Worm (Caenorhabditis elegans) whole organism, early embryonic: ENCODE data around the gene H03E18.2.
"Not testable (repeated sequence)": the region's sequence is repeated elsewhere in the genome, so short reads cannot be mapped to it uniquely, and the experiment has no call there.

Experiments used
- B0310.2 ChIP-seq: sonication (generic microtip); optimal IDR thresholded peaks from 2 replicates; lab custom pipeline; 2016; ENCODE audit warnings: mild to moderate bottlenecking, missing genetic modification characterization, missing compliant biosample characterization
- F13C5.2 ChIP-seq: sonication (generic microtip); optimal IDR thresholded peaks from 2 replicates; lab custom pipeline; 2017; ENCODE audit warnings: mild to moderate bottlenecking, missing genetic modification characterization, inconsistent platforms, missing compliant biosample characterization
- aly-1 ChIP-seq: sonication (generic microtip); optimal IDR thresholded peaks from 2 replicates; lab custom pipeline; 2016; ENCODE audit warnings: missing genetic modification characterization, missing compliant biosample characterization
- ama-1 ChIP-seq: fragments of 150-350 bp; optimal IDR thresholded peaks from 2 replicates; lab custom pipeline; 2014
- ceh-36 ChIP-seq: sonication (generic microtip); optimal IDR thresholded peaks from 2 replicates; lab custom pipeline; 2016; ENCODE audit warnings: missing genetic modification characterization, inconsistent platforms, missing compliant biosample characterization
- ets-7 ChIP-seq: sonication (generic microtip); optimal IDR thresholded peaks from 2 replicates; lab custom pipeline; 2016; ENCODE audit warnings: missing genotype, missing genetic modification characterization, missing compliant biosample characterization
- flt-1 ChIP-seq: fragments of 200-800 bp; sonication (Bioruptor generic); IDR thresholded peaks from 2 replicates; pipeline ENCODE4 v1.3.6; 2022; ENCODE audit warnings: missing genetic modification characterization, missing compliant biosample characterization
- hmbx-1 ChIP-seq: sonication (generic microtip); optimal IDR thresholded peaks from 2 replicates; lab custom pipeline; 2016; ENCODE audit warnings: mild to moderate bottlenecking, missing genetic modification characterization, missing compliant biosample characterization
- hmg-4 ChIP-seq: fragments of 200-800 bp; sonication (Bioruptor generic); optimal IDR thresholded peaks from 2 replicates; lab custom pipeline; 2018; ENCODE audit warnings: mild to moderate bottlenecking, missing genetic modification characterization, missing compliant biosample characterization
- hnd-1 ChIP-seq: sonication (generic microtip); optimal IDR thresholded peaks from 2 replicates; lab custom pipeline; 2016; ENCODE audit warnings: missing genetic modification characterization, missing compliant biosample characterization
- pes-1 ChIP-seq: fragments of 200-800 bp; sonication (Bioruptor generic); IDR thresholded peaks from 2 replicates; pipeline ENCODE4 v1.3.6; 2022; ENCODE audit warnings: missing genetic modification reagents, missing genetic modification characterization, missing compliant biosample characterization
- sea-1 ChIP-seq: fragments of 200-800 bp; sonication (Bioruptor generic); conservative IDR thresholded peaks from 2 replicates; pipeline ENCODE4 v1.3.6; 2022; ENCODE audit warnings: missing genetic modification characterization, missing compliant biosample characterization
- tbx-11 ChIP-seq: fragments of 200-800 bp; sonication (Bioruptor generic); IDR thresholded peaks from 2 replicates; pipeline ENCODE4 v1.3.6; 2022; ENCODE audit warnings: missing genetic modification characterization, missing compliant biosample characterization
- tra-4 ChIP-seq: sonication (generic microtip); optimal IDR thresholded peaks from 2 replicates; lab custom pipeline; 2017; ENCODE audit warnings: missing genetic modification characterization, missing compliant biosample characterization

- TF ChIP-seq flt-1 (GFP tag; lab: Robert Waterston, UW); hmg-4; ceh-36 (tag; lab: Kevin White, UChicago); hnd-1; B0310.2 (tag; lab: Kevin White, UChicago); F13C5.2 (tag; lab: Kevin White, UChicago); hmbx-1 (tag; lab: Kevin White, UChicago); ama-1 (lab: Kevin White, UChicago); pes-1; tra-4 (tag; lab: Kevin White, UChicago); tbx-11 (GFP tag; lab: Robert Waterston, UW); ets-7 (tag; lab: Kevin White, UChicago); aly-1 (tag; lab: Kevin White, UChicago); sea-1 (GFP tag; lab: Robert Waterston, UW): not testable (repeated sequence)
Measured at ce11 chrX:8541562-8541961, 21.3 kb upstream of the H03E18.2 start, which contains the start of gene nspc-7.
